Fruit fly (Drosophila melanogaster): ENCODE data around the gene CG2082.

CG2082 gene

dm6 chr3R:5780976-5781375, at the start of gene CG2082:
TSS of gene CG2082 (minus strand) at chr3R:5781076.
- TF ChIP-seq Taf1 (GFP tag; IDR thresholded peaks at IDR 0.05) (no peak), sens (GFP tag) (peak; percentile 25)

- TF ChIP-seq Mes4 (GFP tag; optimal IDR thresholded peaks at IDR 0.05) = no peak
- no peak for TF ChIP-seq ab (GFP tag; optimal IDR thresholded peaks at IDR 0.05)
Measured at dm6 chr3R:5829762-5830161, 48.9 kb upstream of the CG2082 start, which contains the start of gene glob3. TSS of gene glob3 (plus strand) at chr3R:5830062.

DNA sequence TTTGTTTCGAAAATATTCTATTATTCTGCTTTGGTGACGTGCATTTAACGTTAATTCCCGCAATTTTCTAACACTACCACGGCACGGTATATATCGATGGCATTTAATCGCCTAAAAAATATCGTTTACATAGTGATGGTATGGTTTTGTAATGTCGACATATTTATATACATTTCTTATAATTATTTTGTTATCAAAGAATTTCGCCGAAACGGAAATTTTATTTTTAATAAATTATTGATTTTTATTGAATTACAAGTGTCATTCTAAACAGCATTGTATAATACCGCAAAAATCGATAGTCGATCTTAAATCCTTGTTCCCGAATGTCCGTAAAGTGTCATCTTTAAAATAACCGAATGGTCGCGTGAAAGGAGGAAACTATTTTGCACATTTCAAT, 43.6 kb upstream of the CG2082 start, which contains the start of the genes Sec20 and dgrn:
Gene Sec20 (minus strand): TSS at position 77 of the 400 bp plus-strand sequence.
Gene dgrn (plus strand): TSS at position 160 of the 400 bp plus-strand sequence.
- TF ChIP-seq wek (GFP tag; optimal IDR thresholded peaks at IDR 0.05) (no peak), p53 (GFP tag; optimal IDR thresholded peaks at IDR 0.05) (no peak), bowl (GFP tag; IDR thresholded peaks at IDR 0.05) (no peak), gce (GFP tag; IDR thresholded peaks at IDR 0.05) (no peak), CG10959 (GFP tag; IDR thresholded peaks at IDR 0.05) (peak; percentile 28; the same call in 1 of the 2 replicates), HmgD (GFP tag; optimal IDR thresholded peaks at IDR 0.05) (no peak), CG2120 (GFP tag; optimal IDR thresholded peaks at IDR 0.05) (peak; percentile 84), CG34376 (GFP tag; optimal IDR thresholded peaks at IDR 0.05) (peak; percentile 1), CG9817 (tag; optimal IDR thresholded peaks at IDR 0.05) (peak; percentile 66), CG5180 (GFP tag; optimal IDR thresholded peaks at IDR 0.05) (no peak), chn (GFP tag; optimal IDR thresholded peaks at IDR 0.05) (peak; percentile 50), so (GFP tag; IDR thresholded peaks at IDR 0.05) (no peak; the same call in 2 of the 3 replicates), aop (GFP tag; IDR thresholded peaks at IDR 0.05) (no peak), wdn (GFP tag; IDR thresholded peaks at IDR 0.05) (no peak), tin (GFP tag; optimal IDR thresholded peaks at IDR 0.05) (peak; percentile 65), CG10147 (GFP tag; optimal IDR thresholded peaks at IDR 0.05) (peak; percentile 44), ttk (GFP tag; IDR thresholded peaks at IDR 0.05) (0 out of 2 replicates have a peak, but pooled peaks have one; percentile 26), CG7786 (GFP tag; optimal IDR thresholded peaks at IDR 0.05) (peak; percentile 39), CG9215 (GFP tag; IDR thresholded peaks at IDR 0.05) (peak; percentile 58), Myb (GFP tag; optimal IDR thresholded peaks at IDR 0.05) (peak; percentile 64), Ravus (GFP tag; IDR thresholded peaks at IDR 0.05) (no peak), zf30C (GFP tag; optimal IDR thresholded peaks at IDR 0.05) (no peak), kay (GFP tag; optimal IDR thresholded peaks at IDR 0.05) (peak; percentile 44), ara (GFP tag; IDR thresholded peaks at IDR 0.05) (no peak), az2 (GFP tag; optimal IDR thresholded peaks at IDR 0.05) (peak; percentile 70), pzg (GFP tag; optimal IDR thresholded peaks at IDR 0.05) (peak; percentile 77), nom (GFP tag; optimal IDR thresholded peaks at IDR 0.05) (no peak), org-1 (GFP tag; optimal IDR thresholded peaks at IDR 0.05) (no peak), MBD-R2 (GFP tag; IDR thresholded peaks at IDR 0.05) (peak; percentile 92), eve (GFP tag; optimal IDR thresholded peaks at IDR 0.05) (no peak), Bgb (GFP tag; IDR thresholded peaks at IDR 0.05; ENCODE audit: partially characterized antibody) (peak; percentile 95), CG11695 (GFP tag; IDR thresholded peaks at IDR 0.05) (0 out of 3 replicates have a peak, but pooled peaks have one; percentile 19), CG3847 (GFP tag; IDR thresholded peaks at IDR 0.05) (peak; percentile 77), cwo (GFP tag; optimal IDR thresholded peaks at IDR 0.05) (peak; percentile 31), eyg (GFP tag; optimal IDR thresholded peaks at IDR 0.05) (no peak), lola (GFP tag; optimal IDR thresholded peaks at IDR 0.05) (peak in 1 of 3 experiments; percentile 69), CG12744 (GFP tag; optimal IDR thresholded peaks at IDR 0.05) (no peak), sisA (GFP tag; IDR thresholded peaks at IDR 0.05) (peak; percentile 60), CG3995 (GFP tag; optimal IDR thresholded peaks at IDR 0.05) (peak; percentile 61), sob (GFP tag; IDR thresholded peaks at IDR 0.05) (peak; percentile 74), Dp (GFP tag; optimal IDR thresholded peaks at IDR 0.05) (peak; percentile 49), CG1647 (GFP tag; optimal IDR thresholded peaks at IDR 0.05) (peak; percentile 67), BtbVII (GFP tag; optimal IDR thresholded peaks at IDR 0.05) (no peak), pb (GFP tag; optimal IDR thresholded peaks at IDR 0.05) (no peak)

Data from whole organism, embryonic.